Fruit fly (Drosophila melanogaster) whole organism, prepupa: Measurements from ENCODE around the gene WASp.

ENCODE experiments used
- Blimp-1 ChIP-seq: fragments of 200-800 bp; sonication (Bioruptor generic); optimal IDR thresholded peaks from 3 replicates; lab custom pipeline; 2017; ENCODE audit warnings: missing biosample characterization, missing genetic modification characterization, mild to moderate bottlenecking, moderate library complexity, missing genetic modification reagents
- CG10631 ChIP-seq: fragments of 200-800 bp; sonication (Bioruptor generic); optimal IDR thresholded peaks from 2 replicates; lab custom pipeline; 2016; ENCODE audit warnings: missing biosample characterization, missing genetic modification characterization
- CG10669 ChIP-seq: fragments of 200-800 bp; sonication (Bioruptor generic); optimal IDR thresholded peaks from 3 replicates; lab custom pipeline; 2018; ENCODE audit warnings: missing biosample characterization, mild to moderate bottlenecking, missing genetic modification characterization, moderate library complexity
- CG11294 ChIP-seq: fragments of 200-800 bp; sonication (Bioruptor generic); IDR thresholded peaks from 2 replicates; pipeline ENCODE4 v1.3.6; 2022; ENCODE audit warnings: missing biosample characterization, missing genetic modification characterization
- CG11762 ChIP-seq: fragments of 200-800 bp; sonication (Bioruptor generic); optimal IDR thresholded peaks from 3 replicates; lab custom pipeline; 2016; ENCODE audit warnings: missing biosample characterization, missing genetic modification characterization; ENCODE audit not compliant: insufficient read depth
- CG15336 ChIP-seq: fragments of 200-800 bp; sonication (Bioruptor generic); IDR thresholded peaks from 2 replicates; pipeline ENCODE4 v1.3.6; 2022; ENCODE audit warnings: missing biosample characterization, missing genetic modification characterization
- CG1621 ChIP-seq: fragments of 200-800 bp; sonication (Bioruptor generic); optimal IDR thresholded peaks from 3 replicates; lab custom pipeline; 2018; ENCODE audit warnings: missing biosample characterization, mild to moderate bottlenecking, missing genetic modification characterization
- CG3032 ChIP-seq: fragments of 200-800 bp; optimal IDR thresholded peaks from 2 replicates; lab custom pipeline; 2019; ENCODE audit warnings: missing biosample characterization, mild to moderate bottlenecking, missing genetic modification characterization, moderate library complexity
- CG31627 ChIP-seq: fragments of 200-800 bp; sonication (Bioruptor generic); optimal IDR thresholded peaks from 3 replicates; lab custom pipeline; 2016; ENCODE audit warnings: missing biosample characterization, missing genetic modification characterization
- CG3919 ChIP-seq: fragments of 200-800 bp; sonication (Bioruptor generic); optimal IDR thresholded peaks from 3 replicates; lab custom pipeline; 2016; ENCODE audit warnings: missing biosample characterization, missing genetic modification characterization
- CG6276 ChIP-seq: fragments of 200-800 bp; sonication (Bioruptor generic); optimal IDR thresholded peaks from 2 replicates; lab custom pipeline; 2017; ENCODE audit warnings: missing biosample characterization, mild to moderate bottlenecking, missing genetic modification characterization
- CG7368 ChIP-seq: fragments of 200-800 bp; sonication (Bioruptor generic); optimal IDR thresholded peaks from 3 replicates; lab custom pipeline; 2016; ENCODE audit warnings: missing biosample characterization, missing genetic modification characterization
- CG8319 ChIP-seq: fragments of 200-800 bp; sonication (Bioruptor generic); optimal IDR thresholded peaks from 3 replicates; lab custom pipeline; 2016; ENCODE audit warnings: missing biosample characterization, missing genetic modification characterization
- Eip75B ChIP-seq: fragments of 200-800 bp; sonication (Bioruptor generic); optimal IDR thresholded peaks from 3 replicates; lab custom pipeline; 2016; ENCODE audit warnings: missing biosample characterization, missing genetic modification characterization
- Eip78C ChIP-seq: fragments of 200-800 bp; sonication (Bioruptor generic); peaks from one replicate; lab custom pipeline; 2016; ENCODE audit warnings: missing biosample characterization, missing genetic modification characterization
- Eip93F ChIP-seq: fragments of 200-800 bp; sonication (Bioruptor generic); optimal IDR thresholded peaks from 2 replicates; lab custom pipeline; 2016; ENCODE audit warnings: missing biosample characterization, mild to moderate bottlenecking, missing genetic modification characterization
- Ets21C ChIP-seq: fragments of 200-800 bp; sonication (Bioruptor generic); optimal IDR thresholded peaks from 3 replicates; lab custom pipeline; 2016; ENCODE audit warnings: missing biosample characterization, missing genetic modification characterization
- Ets96B ChIP-seq: fragments of 200-800 bp; optimal IDR thresholded peaks from 2 replicates; lab custom pipeline; 2019; ENCODE audit warnings: missing biosample characterization, mild to moderate bottlenecking, missing genetic modification characterization, moderate library complexity
- Gug ChIP-seq: fragments of 200-800 bp; sonication (Bioruptor generic); IDR thresholded peaks from 2 replicates; pipeline ENCODE4 v1.3.6; 2022; ENCODE audit warnings: missing biosample characterization, missing genetic modification characterization
- Hr39 ChIP-seq: fragments of 200-800 bp; sonication (Bioruptor generic); optimal IDR thresholded peaks from 2 replicates; lab custom pipeline; 2016; ENCODE audit warnings: missing biosample characterization, missing genetic modification characterization
- Hr4 ChIP-seq: fragments of 200-800 bp; sonication (Bioruptor generic); optimal IDR thresholded peaks from 3 replicates; lab custom pipeline; 2016; ENCODE audit warnings: missing biosample characterization, missing genetic modification characterization
- Lpt ChIP-seq: fragments of 200-800 bp; sonication (Bioruptor generic); optimal IDR thresholded peaks from 3 replicates; lab custom pipeline; 2016; ENCODE audit warnings: missing biosample characterization, missing genetic modification characterization
- Met ChIP-seq: fragments of 200-800 bp; sonication (Bioruptor generic); optimal IDR thresholded peaks from 3 replicates; lab custom pipeline; 2016; ENCODE audit warnings: missing biosample characterization, missing genetic modification characterization
- Smox ChIP-seq: fragments of 200-800 bp; sonication (Bioruptor generic); optimal IDR thresholded peaks from 3 replicates; lab custom pipeline; 2016; ENCODE audit warnings: missing biosample characterization, missing genetic modification characterization
- Sox102F ChIP-seq: fragments of 200-800 bp; sonication (Bioruptor generic); optimal IDR thresholded peaks from 2 replicates; lab custom pipeline; 2016; ENCODE audit warnings: missing biosample characterization, mild to moderate bottlenecking, missing genetic modification characterization
- achi ChIP-seq: fragments of 200-800 bp; sonication (Bioruptor generic); optimal IDR thresholded peaks from 3 replicates; lab custom pipeline; 2016; ENCODE audit warnings: missing biosample characterization, missing genetic modification characterization
- acj6 ChIP-seq: fragments of 200-800 bp; sonication (Bioruptor generic); optimal IDR thresholded peaks from 3 replicates; lab custom pipeline; 2016; ENCODE audit warnings: missing biosample characterization, missing genetic modification characterization
- dac ChIP-seq: fragments of 200-800 bp; sonication (Bioruptor generic); optimal IDR thresholded peaks from 2 replicates; lab custom pipeline; 2017; ENCODE audit warnings: missing biosample characterization, mild to moderate bottlenecking, missing genetic modification characterization
- dsx ChIP-seq: fragments of 200-800 bp; optimal IDR thresholded peaks from 3 replicates; lab custom pipeline; 2019; ENCODE audit warnings: missing biosample characterization, mild to moderate bottlenecking, missing genetic modification characterization, moderate library complexity; ENCODE audit not compliant: poor library complexity, severe bottlenecking
- eg ChIP-seq: fragments of 200-800 bp; sonication (Bioruptor generic); IDR thresholded peaks from 3 replicates; pipeline ENCODE4 v1.3.6; 2022; ENCODE audit warnings: missing biosample characterization, missing genetic modification characterization
- fkh ChIP-seq: fragments of 200-800 bp; sonication (Bioruptor generic); optimal IDR thresholded peaks from 3 replicates; lab custom pipeline; 2017; ENCODE audit warnings: missing biosample characterization, mild to moderate bottlenecking, missing genetic modification characterization, moderate library complexity
- lz ChIP-seq: fragments of 200-800 bp; sonication (Bioruptor generic); optimal IDR thresholded peaks from 3 replicates; lab custom pipeline; 2016; ENCODE audit warnings: missing biosample characterization, missing genetic modification characterization
- net ChIP-seq: fragments of 200-800 bp; sonication (Bioruptor generic); optimal IDR thresholded peaks from 3 replicates; lab custom pipeline; 2016; ENCODE audit warnings: missing biosample characterization, missing genetic modification characterization
- pdm3 ChIP-seq: fragments of 200-800 bp; sonication (Bioruptor generic); optimal IDR thresholded peaks from 3 replicates; lab custom pipeline; 2016; ENCODE audit warnings: missing biosample characterization, missing genetic modification characterization
- svp ChIP-seq: fragments of 200-800 bp; sonication (Bioruptor generic); peaks from one replicate; lab custom pipeline; 2016; ENCODE audit warnings: missing biosample characterization, missing genetic modification characterization
- topi ChIP-seq: fragments of 200-800 bp; sonication (Bioruptor generic); optimal IDR thresholded peaks from 3 replicates; lab custom pipeline; 2016; ENCODE audit warnings: missing biosample characterization, missing genetic modification characterization
- vri ChIP-seq: fragments of 200-800 bp; sonication (Bioruptor generic); optimal IDR thresholded peaks from 3 replicates; lab custom pipeline; 2016; ENCODE audit warnings: missing biosample characterization, mild to moderate bottlenecking, missing genetic modification characterization

WASp gene

DNA sequence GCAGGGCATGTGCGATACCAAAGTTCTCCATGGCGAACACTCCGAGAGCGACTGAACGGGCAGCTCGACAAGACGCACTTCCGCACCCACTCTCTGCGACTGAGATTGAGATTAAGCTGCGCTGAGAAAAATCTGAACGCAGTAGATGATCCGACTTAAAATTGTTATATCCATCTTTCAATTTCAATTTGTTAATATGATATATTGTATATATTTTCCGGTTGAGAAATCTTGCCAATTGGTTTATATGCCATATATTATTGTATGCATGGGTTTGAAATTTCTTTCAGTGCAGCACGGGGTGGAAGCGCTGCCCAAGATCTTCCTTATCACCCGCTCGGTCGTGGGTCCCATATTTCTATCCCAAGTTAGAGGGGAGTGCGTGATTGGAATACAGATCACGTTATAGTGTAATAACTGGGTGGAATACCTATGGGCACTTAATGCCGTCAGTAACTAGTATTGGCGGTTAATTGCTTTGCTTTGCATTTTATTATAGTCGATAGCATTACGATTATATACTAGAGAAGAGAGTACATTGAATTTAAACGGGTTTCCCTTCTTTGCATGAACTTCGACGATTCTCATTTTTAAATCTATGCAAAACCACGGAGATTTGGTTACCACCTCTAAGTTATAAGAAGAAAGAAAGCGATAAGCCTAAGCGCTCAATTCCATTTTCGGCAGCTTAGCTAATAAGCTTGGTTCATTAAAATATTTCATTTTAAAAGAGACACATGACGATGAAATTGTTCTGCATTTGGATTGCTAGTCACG, 48.4 kb upstream of the WASp start, which contains the start of the genes Nepl19 and Nepl20 (continued):
- TF ChIP-seq Gug (GFP tag; lab: Robert Waterston, UW) (peak; percentile 93), Ets96B (tag; lab: Kevin White, UChicago) (peak; percentile 89), dac (GFP tag; lab: Kevin White, UChicago) (peak; percentile 65), acj6 (GFP tag; lab: Kevin White, UChicago) (peak; percentile 91), Sox102F (peak; percentile 87), pdm3 (peak; percentile 92), Blimp-1 (peak; percentile 36), topi (GFP tag; lab: Kevin White, UChicago) (peak; percentile 90), Eip93F (peak; percentile 68), CG3919 (peak; percentile 90), CG1621 (tag; lab: Kevin White, UChicago) (peak; percentile 89), CG15336 (peak; percentile 87), fkh (peak; percentile 29), CG10669 (peak; percentile 89), vri (GFP tag; lab: Kevin White, UChicago) (peak; percentile 77), CG6276 (GFP tag; lab: Kevin White, UChicago) (peak; percentile 86), svp (GFP tag; lab: Kevin White, UChicago) (peak; percentile 99), CG11762 (GFP tag; lab: Kevin White, UChicago) (peak; percentile 75), Eip75B (peak; percentile 88), eg (GFP tag; lab: Robert Waterston, UW) (peak; percentile 94), Hr39 (GFP tag; lab: Kevin White, UChicago) (peak; percentile 77), CG31627 (GFP tag; lab: Kevin White, UChicago) (peak; percentile 84), achi (GFP tag; lab: Kevin White, UChicago) (peak; percentile 84), CG7368 (GFP tag; lab: Kevin White, UChicago) (peak; percentile 86), CG8319 (peak; percentile 76), Eip78C (GFP tag; lab: Kevin White, UChicago) (peak; percentile 96), CG11294 (peak; percentile 85), Hr4 (peak; percentile 91), net (peak; percentile 89), lz (GFP tag; lab: Kevin White, UChicago) (peak; percentile 86), Met (peak; percentile 87), Smox (peak; percentile 85), CG3032 (tag; lab: Kevin White, UChicago) (peak; percentile 86), Lpt (GFP tag; lab: Kevin White, UChicago) (peak; percentile 79)

DNA sequence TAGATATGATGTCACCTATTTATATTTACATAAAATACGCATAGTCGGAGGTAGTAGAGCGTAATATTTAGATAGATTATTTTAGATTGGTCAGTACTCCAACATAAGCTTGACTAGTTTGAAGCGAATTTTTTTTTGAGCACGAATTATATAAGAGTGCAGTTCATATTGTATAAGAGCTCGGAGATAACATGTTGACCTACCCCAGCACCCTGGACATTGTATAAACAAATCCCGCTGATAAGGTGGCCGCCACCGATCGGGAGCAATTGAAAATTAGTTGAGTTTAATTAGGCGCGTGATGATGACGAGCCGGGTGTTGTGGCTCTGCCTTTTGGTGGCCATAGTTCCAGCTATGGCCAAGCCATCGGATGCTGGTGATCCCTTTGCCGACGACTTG, 43.5 kb upstream of the WASp start, which contains the start of gene Nepl18:
TSS of gene Nepl18 (plus strand) at position 277 of the 400 bp plus-strand sequence.
- TF ChIP-seq CG10631 (GFP tag; lab: Kevin White, UChicago) (no peak), svp (GFP tag; lab: Kevin White, UChicago) (peak; percentile 91)
- TF ChIP-seq, all 60 proteins: peak for 1

DNA sequence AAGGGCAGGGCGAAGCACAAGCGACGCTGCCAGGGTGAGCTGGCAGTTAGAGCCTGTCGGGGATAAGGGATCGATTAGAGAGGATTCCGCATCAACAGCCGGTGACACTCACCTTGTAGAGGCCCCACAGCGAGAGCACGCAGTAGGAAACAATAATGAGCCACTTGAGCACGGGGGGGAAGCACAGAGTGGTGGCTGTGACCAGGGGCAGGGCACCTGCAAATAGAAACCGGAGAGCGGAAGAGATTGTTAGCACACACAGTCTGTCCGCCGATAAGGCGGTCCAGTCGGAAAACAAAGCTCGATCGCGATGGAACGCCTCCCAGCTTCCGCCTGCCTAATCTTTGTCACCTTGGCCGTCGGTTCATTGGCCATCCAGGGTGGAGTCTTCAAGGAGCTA, 40.8 kb upstream of the WASp start, which contains the start of gene Nepl17:
TSS of gene Nepl17 (plus strand) at position 301 of the 400 bp plus-strand sequence.
- TF ChIP-seq svp (GFP tag; lab: Kevin White, UChicago): peak; percentile 42
- no peak for TF ChIP-seq Ets21C (GFP tag; lab: Kevin White, UChicago)
- no peak for TF ChIP-seq CG11762 (GFP tag; lab: Kevin White, UChicago)

DNA sequence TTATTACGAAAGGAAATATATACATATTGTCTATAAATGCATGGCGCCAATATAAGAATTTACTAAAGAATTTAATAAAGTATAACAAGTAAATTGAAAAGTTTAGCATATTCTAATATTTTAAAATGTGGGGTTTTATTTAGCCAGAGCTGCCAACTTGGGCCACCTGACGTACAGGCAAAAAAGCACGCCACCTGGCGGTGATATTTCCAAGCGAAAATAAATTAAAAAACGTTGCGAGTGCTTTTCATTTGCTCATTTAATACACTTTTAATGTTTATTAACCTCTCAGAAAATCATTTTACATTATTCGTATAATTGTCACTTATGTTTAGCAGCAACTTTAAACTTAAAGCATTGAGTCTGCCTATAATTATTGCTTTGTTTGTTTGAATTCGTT, 38.5 kb upstream of the WASp start:
- TF ChIP-seq Lpt (GFP tag; lab: Kevin White, UChicago) (no peak), CG10669 (no peak), topi (GFP tag; lab: Kevin White, UChicago) (no peak), CG6276 (GFP tag; lab: Kevin White, UChicago) (no peak), dsx (GFP tag; lab: Kevin White, UChicago) (no peak), Eip75B (no peak)
